Fruit fly (Drosophila melanogaster): Measurements from ENCODE around the gene CG14990.

dm6 chr3L:4117493-4117892 lies 24.5 kb downstream of the CG14990 start:
- TF ChIP-seq jumu (GFP tag; optimal IDR thresholded peaks at IDR 0.05) (no peak), CG7372 (GFP tag; IDR thresholded peaks at IDR 0.05) (no peak), CG16779 (GFP tag; IDR thresholded peaks at IDR 0.05) (no peak), ac (GFP tag; optimal IDR thresholded peaks at IDR 0.05) (no peak)

Measured in whole organism, embryonic.